Worm (Caenorhabditis elegans): ENCODE measurements around the gene T28A8.2.
A peak's percentile ranks its signal among the peaks of the same experiment; 100 is the strongest.

T28A8.2 gene

DNA sequence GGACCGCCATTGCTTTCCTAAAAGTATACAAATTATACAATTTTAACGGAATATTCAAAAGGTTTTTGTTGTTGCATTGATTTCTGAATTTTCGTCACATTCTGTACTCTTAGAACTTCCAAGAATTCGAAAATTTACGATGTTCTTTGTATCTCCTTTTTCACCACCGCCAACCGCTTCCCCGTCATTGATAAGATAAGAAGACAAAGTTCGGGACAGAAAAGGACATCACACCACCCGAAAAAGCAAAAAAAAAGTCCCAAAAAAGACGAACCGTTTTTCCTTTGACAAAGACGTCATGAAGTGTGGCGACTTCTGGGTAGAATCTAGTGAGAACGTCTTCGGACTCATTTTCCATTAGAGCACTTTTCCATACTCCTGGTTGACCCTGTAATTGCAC lies 47.0 kb upstream of the T28A8.2 start:
- TF ChIP-seq egl-27 (tag; optimal IDR thresholded peaks at IDR 0.05) = no peak
- peak; percentile 7 for TF ChIP-seq gmeb-1 (tag; optimal IDR thresholded peaks at IDR 0.05)
- peak; percentile 41 for TF ChIP-seq crh-2 (tag; optimal IDR thresholded peaks at IDR 0.05)
- peak; percentile 61 for TF ChIP-seq fos-1 (tag; optimal IDR thresholded peaks at IDR 0.05)

ce11 chrIII:13540791-13541190 lies 45.3 kb upstream of the T28A8.2 start:
- TF ChIP-seq dmd-4 (tag; optimal IDR thresholded peaks at IDR 0.05) = no peak
- TF ChIP-seq peb-1 (tag; optimal IDR thresholded peaks at IDR 0.05) = no peak
- no peak for TF ChIP-seq mab-5 (tag; optimal IDR thresholded peaks at IDR 0.05)
- TF ChIP-seq nhr-237 (tag; optimal IDR thresholded peaks at IDR 0.05) = no peak
- TF ChIP-seq lsy-2 (tag; optimal IDR thresholded peaks at IDR 0.05) = no peak
- no peak for TF ChIP-seq crh-2 (tag; optimal IDR thresholded peaks at IDR 0.05)
- TF ChIP-seq sem-4 (tag; optimal IDR thresholded peaks at IDR 0.05) = no peak
- no peak for TF ChIP-seq nhr-77 (tag; optimal IDR thresholded peaks at IDR 0.05)
- TF ChIP-seq mdl-1 (tag; optimal IDR thresholded peaks at IDR 0.05) = no peak
- TF ChIP-seq ztf-1 (GFP tag; conservative IDR thresholded peaks at IDR 0.05) = no peak
- no peak for TF ChIP-seq elt-1 (tag; optimal IDR thresholded peaks at IDR 0.05)
- TF ChIP-seq nhr-6 (tag; optimal IDR thresholded peaks at IDR 0.05) = no peak
- TF ChIP-seq unc-39 (tag; optimal IDR thresholded peaks at IDR 0.05) = no peak
- TF ChIP-seq snpc-4 (tag; optimal IDR thresholded peaks at IDR 0.05) = no peak
- TF ChIP-seq elt-3 (tag; optimal IDR thresholded peaks at IDR 0.05) = no peak
- no peak for TF ChIP-seq nhr-10 (tag; optimal IDR thresholded peaks at IDR 0.05)
- TF ChIP-seq nhr-25 (tag; optimal IDR thresholded peaks at IDR 0.05) = no peak

DNA sequence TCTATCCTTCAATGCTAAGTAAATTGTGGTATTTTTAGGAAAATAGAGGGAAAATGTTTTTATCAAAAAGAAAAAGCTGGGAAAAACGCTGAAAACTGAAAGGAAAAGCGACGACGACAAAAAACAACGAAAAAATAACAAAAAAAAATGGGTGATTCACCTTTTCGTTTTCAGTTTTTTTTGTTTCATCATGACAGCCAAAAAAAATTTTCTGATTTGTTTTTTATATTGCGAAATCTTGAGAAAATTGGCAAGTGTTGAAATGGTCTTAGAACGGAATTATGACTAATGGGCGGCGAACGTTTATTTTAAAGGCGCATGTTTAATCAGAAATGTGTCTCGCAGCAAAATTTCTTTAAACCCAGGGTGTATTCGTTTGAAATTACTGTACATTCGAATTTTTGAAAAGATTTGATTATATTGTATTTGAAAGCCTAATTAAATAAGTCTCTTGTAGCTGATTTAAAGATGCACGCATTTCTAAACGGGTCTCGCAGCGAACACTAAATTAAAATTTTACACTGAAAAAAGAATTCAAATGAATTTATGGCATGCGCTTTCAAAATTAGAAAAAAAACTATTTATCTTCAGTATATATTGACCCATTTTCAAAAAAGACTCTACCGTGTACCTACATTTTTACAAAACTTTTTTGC lies 40.4 kb upstream of the T28A8.2 start:
- TF ChIP-seq sma-9 (GFP tag; optimal IDR thresholded peaks at IDR 0.05) (no peak), sma-9 (tag; optimal IDR thresholded peaks at IDR 0.05) (no peak), ZK546.5 (tag; optimal IDR thresholded peaks at IDR 0.05) (no peak), nhr-11 (tag; optimal IDR thresholded peaks at IDR 0.05) (no peak), C34F6.9 (tag; optimal IDR thresholded peaks at IDR 0.05) (no peak), ztf-4 (tag; optimal IDR thresholded peaks at IDR 0.05) (no peak)

ce11 chrIII:13534704-13535103 lies 39.2 kb upstream of the T28A8.2 start:
- TF ChIP-seq Y55F3AM.14 (GFP tag; optimal IDR thresholded peaks at IDR 0.05) (no peak), F13H6.1 (tag; optimal IDR thresholded peaks at IDR 0.05) (peak; percentile 41), nhr-6 (tag; optimal IDR thresholded peaks at IDR 0.05) (peak; percentile 12), C34F6.9 (tag; optimal IDR thresholded peaks at IDR 0.05) (no peak), unc-39 (tag; optimal IDR thresholded peaks at IDR 0.05) (no peak), zag-1 (tag; optimal IDR thresholded peaks at IDR 0.05) (no peak), nhr-77 (tag; optimal IDR thresholded peaks at IDR 0.05) (no peak), sma-3 (GFP tag; optimal IDR thresholded peaks at IDR 0.05) (no peak), ceh-82 (tag; optimal IDR thresholded peaks at IDR 0.05) (no peak), ceh-16 (tag; optimal IDR thresholded peaks at IDR 0.05) (no peak), ztf-4 (tag; optimal IDR thresholded peaks at IDR 0.05) (no peak), gmeb-1 (tag; optimal IDR thresholded peaks at IDR 0.05) (no peak), blmp-1 (tag; optimal IDR thresholded peaks at IDR 0.05; ENCODE audit: insufficient read depth) (peak; percentile 11), ztf-1 (GFP tag; conservative IDR thresholded peaks at IDR 0.05) (no peak), skn-1 (tag; optimal IDR thresholded peaks at IDR 0.05) (no peak), nhr-129 (tag; optimal IDR thresholded peaks at IDR 0.05) (no peak), nhr-23 (tag; optimal IDR thresholded peaks at IDR 0.05) (no peak), R02D3.7 (tag; optimal IDR thresholded peaks at IDR 0.05) (no peak), ama-1 (optimal IDR thresholded peaks at IDR 0.05) (no peak), dmd-4 (tag; optimal IDR thresholded peaks at IDR 0.05) (no peak), nhr-25 (tag; optimal IDR thresholded peaks at IDR 0.05) (peak; percentile 62), peb-1 (tag; optimal IDR thresholded peaks at IDR 0.05) (no peak), nhr-12 (tag; optimal IDR thresholded peaks at IDR 0.05) (no peak), snpc-4 (tag; optimal IDR thresholded peaks at IDR 0.05) (no peak), egl-27 (tag; optimal IDR thresholded peaks at IDR 0.05) (peak; percentile 7), nhr-11 (tag; optimal IDR thresholded peaks at IDR 0.05) (no peak), aly-2 (tag; optimal IDR thresholded peaks at IDR 0.05) (no peak), lin-11 (tag; optimal IDR thresholded peaks at IDR 0.05) (no peak), alr-1 (tag; optimal IDR thresholded peaks at IDR 0.05) (no peak), crh-2 (tag; optimal IDR thresholded peaks at IDR 0.05) (peak; percentile 20), unc-55 (GFP tag; optimal IDR thresholded peaks at IDR 0.05) (no peak), elt-3 (tag; optimal IDR thresholded peaks at IDR 0.05) (no peak), ZK546.5 (tag; optimal IDR thresholded peaks at IDR 0.05) (no peak), fos-1 (tag; optimal IDR thresholded peaks at IDR 0.05) (no peak), elt-1 (tag; optimal IDR thresholded peaks at IDR 0.05) (no peak), lin-39 (tag; optimal IDR thresholded peaks at IDR 0.05) (no peak), mab-5 (tag; optimal IDR thresholded peaks at IDR 0.05) (no peak), lsy-2 (tag; optimal IDR thresholded peaks at IDR 0.05) (no peak), sem-4 (tag; optimal IDR thresholded peaks at IDR 0.05) (no peak), unc-62 (GFP tag; optimal IDR thresholded peaks at IDR 0.05) (no peak), nhr-21 (tag; optimal IDR thresholded peaks at IDR 0.05) (no peak)

Measured in whole organism, L2 larva.